Fruit fly (Drosophila melanogaster) whole organism, wandering third instar larva: ENCODE measurements around the gene CG14694.
A peak's percentile ranks its signal among the peaks of the same experiment; 100 is the strongest.

Experiments used
- Abd-B ChIP-seq: fragments of >200 bp; optimal IDR thresholded peaks from 2 replicates; lab custom pipeline; 2017; ENCODE audit warnings: missing biosample characterization, missing genetic modification characterization
- CG32264 ChIP-seq: fragments of 200-800 bp; sonication (Bioruptor generic); optimal IDR thresholded peaks from 2 replicates; lab custom pipeline; 2016; ENCODE audit warnings: missing biosample characterization, missing genetic modification characterization
- CG9705 ChIP-seq: fragments of 200-800 bp; sonication (Bioruptor generic); optimal IDR thresholded peaks from 2 replicates; lab custom pipeline; 2018; ENCODE audit warnings: missing biosample characterization, mild to moderate bottlenecking, missing genetic modification characterization
- CrebA ChIP-seq: fragments of 200-800 bp; sonication (Bioruptor generic); optimal IDR thresholded peaks from 2 replicates; lab custom pipeline; 2016; ENCODE audit warnings: missing biosample characterization, mild to moderate bottlenecking, missing genetic modification characterization, borderline replicate concordance
- Dfd ChIP-seq: fragments of >200 bp; optimal IDR thresholded peaks from 2 replicates; lab custom pipeline; 2017; ENCODE audit warnings: missing biosample characterization, missing genetic modification characterization
- Dif ChIP-seq: fragments of 200-275, 200-300 bp; sonication (Bioruptor generic); optimal IDR thresholded peaks from 2 replicates; lab custom pipeline; 2018; ENCODE audit warnings: missing biosample characterization, missing genetic modification characterization; ENCODE audit not compliant: partially characterized antibody
- GATAd ChIP-seq: sonication (Bioruptor generic); optimal IDR thresholded peaks from 2 replicates; lab custom pipeline; 2016; ENCODE audit warnings: missing biosample characterization, missing genetic modification characterization
- HLH106 ChIP-seq: fragments of 200-800 bp; optimal IDR thresholded peaks from 3 replicates; lab custom pipeline; 2019; ENCODE audit warnings: missing biosample characterization, mild to moderate bottlenecking, missing genetic modification characterization, moderate library complexity
- Hnf4 ChIP-seq: fragments of 200-800 bp; sonication (Bioruptor generic); optimal IDR thresholded peaks from 2 replicates; lab custom pipeline; 2016; ENCODE audit warnings: missing biosample characterization, mild to moderate bottlenecking, missing genetic modification characterization
- Hr78 ChIP-seq: fragments of >200 bp; optimal IDR thresholded peaks from 2 replicates; lab custom pipeline; 2017; ENCODE audit warnings: missing biosample characterization, missing genetic modification characterization
- Hr83 ChIP-seq: fragments of 200-300 bp; sonication (Bioruptor generic); optimal IDR thresholded peaks from 2 replicates; lab custom pipeline; 2016; ENCODE audit warnings: missing biosample characterization, mild to moderate bottlenecking, missing genetic modification characterization, moderate library complexity; ENCODE audit not compliant: poor library complexity, severe bottlenecking
- Jra ChIP-seq: sonication (Bioruptor generic); optimal IDR thresholded peaks from 2 replicates; lab custom pipeline; 2016; ENCODE audit warnings: missing biosample characterization, missing genetic modification characterization
- Mio ChIP-seq: sonication (Bioruptor generic); optimal IDR thresholded peaks from 2 replicates; lab custom pipeline; 2016; ENCODE audit warnings: missing biosample characterization, missing genetic modification characterization
- Myc ChIP-seq: fragments of >200 bp; optimal IDR thresholded peaks from 2 replicates; lab custom pipeline; 2017
- N ChIP-seq: fragments of >200 bp; optimal IDR thresholded peaks from 2 replicates; lab custom pipeline; 2018; ENCODE audit warnings: missing biosample characterization, missing external identifiers, missing genetic modification characterization
- OdsH ChIP-seq: fragments of 200-800 bp; sonication (Bioruptor generic); optimal IDR thresholded peaks from 2 replicates; lab custom pipeline; 2016; ENCODE audit warnings: missing biosample characterization, mild to moderate bottlenecking, missing genetic modification characterization
- Rel ChIP-seq, 2 experiments: fragments of 200-800 bp; sonication (Bioruptor generic) in 1 of 2; optimal IDR thresholded peaks; 2 replicates in 1 of 2; 3 replicates in 1 of 2; lab custom pipeline; 2016 to 2019; ENCODE audit warnings: mild to moderate bottlenecking in 2 of 2, missing biosample characterization in 2 of 2, missing genetic modification characterization in 2 of 2, moderate library complexity in 1 of 2
- Sp1 ChIP-seq: fragments of 200-800 bp; sonication (Bioruptor generic); optimal IDR thresholded peaks from 3 replicates; lab custom pipeline; 2019; ENCODE audit warnings: missing biosample characterization, mild to moderate bottlenecking, missing genetic modification characterization, moderate library complexity
- Vsx2 ChIP-seq: fragments of 200-300, 225-300 bp; sonication (Bioruptor generic); optimal IDR thresholded peaks from 2 replicates; lab custom pipeline; 2018; ENCODE audit warnings: missing biosample characterization, missing genetic modification characterization; ENCODE audit not compliant: partially characterized antibody
- br ChIP-seq: fragments of 200-800 bp; sonication (Bioruptor generic); optimal IDR thresholded peaks from 2 replicates; lab custom pipeline; 2016; ENCODE audit warnings: missing biosample characterization, missing genetic modification characterization
- dl ChIP-seq, 2 experiments: fragments of 175-275, 200-275 bp in 1 of 2; fragments of 200-275 bp in 1 of 2; sonication (Bioruptor generic); optimal IDR thresholded peaks; lab custom pipeline; 2018; ENCODE audit warnings: mild to moderate bottlenecking in 2 of 2, missing biosample characterization in 2 of 2, missing genetic modification characterization in 2 of 2, moderate library complexity in 2 of 2; ENCODE audit not compliant: partially characterized antibody in 2 of 2, insufficient read depth in 1 of 2
- dmrt93B ChIP-seq: fragments of 200-800 bp; sonication (Bioruptor generic); optimal IDR thresholded peaks from 2 replicates; lab custom pipeline; 2018; ENCODE audit warnings: missing biosample characterization, mild to moderate bottlenecking, missing genetic modification characterization
- ey ChIP-seq: fragments of 200-800 bp; sonication (Bioruptor generic); optimal IDR thresholded peaks from 2 replicates; lab custom pipeline; 2016; ENCODE audit warnings: missing biosample characterization, missing genetic modification characterization
- foxo ChIP-seq, 2 experiments: fragments of 200-800 bp; sonication (Bioruptor generic); optimal IDR thresholded peaks; 2 replicates in 1 of 2; 3 replicates in 1 of 2; lab custom pipeline; 2016 to 2017; ENCODE audit warnings: missing biosample characterization in 2 of 2, missing genetic modification characterization in 2 of 2
- fru ChIP-seq: fragments of 200-800 bp; sonication (Bioruptor generic); optimal IDR thresholded peaks from 3 replicates; lab custom pipeline; 2016; ENCODE audit warnings: missing biosample characterization, mild to moderate bottlenecking, missing genetic modification characterization
- h ChIP-seq: fragments of 200-800 bp; sonication (Bioruptor generic); optimal IDR thresholded peaks from 3 replicates; lab custom pipeline; 2016; ENCODE audit warnings: missing biosample characterization, mild to moderate bottlenecking, missing genetic modification characterization
- jim ChIP-seq: fragments of 175-275, 200-325 bp; sonication (Bioruptor generic); optimal IDR thresholded peaks from 2 replicates; lab custom pipeline; 2016; ENCODE audit warnings: missing biosample characterization, mild to moderate bottlenecking, missing genetic modification characterization
- lola ChIP-seq: fragments of >200 bp; optimal IDR thresholded peaks from 2 replicates; lab custom pipeline; 2017; ENCODE audit warnings: missing biosample characterization, missing genetic modification characterization
- pan ChIP-seq: fragments of >200 bp; optimal IDR thresholded peaks from 2 replicates; lab custom pipeline; 2017
- psq ChIP-seq: fragments of 200-800 bp; sonication (Bioruptor generic); optimal IDR thresholded peaks from 3 replicates; lab custom pipeline; 2017; ENCODE audit warnings: missing biosample characterization, mild to moderate bottlenecking, missing genetic modification characterization, moderate library complexity
- rgr ChIP-seq: fragments of 200-800 bp; sonication (Bioruptor generic); optimal IDR thresholded peaks from 3 replicates; lab custom pipeline; 2016; ENCODE audit warnings: missing biosample characterization, mild to moderate bottlenecking, missing genetic modification characterization
- sage ChIP-seq: fragments of 200-800 bp; sonication (Bioruptor generic); optimal IDR thresholded peaks from 2 replicates; lab custom pipeline; 2016; ENCODE audit warnings: missing biosample characterization, mild to moderate bottlenecking, missing genetic modification characterization
- sv ChIP-seq: fragments of 200-800 bp; sonication (Bioruptor generic); optimal IDR thresholded peaks from 3 replicates; lab custom pipeline; 2016; ENCODE audit warnings: missing biosample characterization, missing genetic modification characterization
- tai ChIP-seq: sonication (Bioruptor generic); optimal IDR thresholded peaks from 2 replicates; lab custom pipeline; 2016; ENCODE audit warnings: missing biosample characterization, missing genetic modification characterization
- usp ChIP-seq: fragments of >200 bp; optimal IDR thresholded peaks from 2 replicates; lab custom pipeline; 2017; ENCODE audit warnings: missing biosample characterization, missing genetic modification characterization
- woc ChIP-seq: sonication (Bioruptor generic); optimal IDR thresholded peaks from 2 replicates; lab custom pipeline; 2016; ENCODE audit warnings: missing biosample characterization, mild to moderate bottlenecking, missing genetic modification characterization

The CG14694 gene

dm6 chr3R:10885422-10886081 is 25.9 kb upstream of the CG14694 start, which contains the start of gene Leash:
Leash (plus strand) TSS chr3R:10885540.
- TF ChIP-seq foxo (GFP tag; optimal IDR thresholded peaks at IDR 0.05; lab: Kevin White, UChicago): no peak
- no peak for TF ChIP-seq psq (GFP tag; lab: Kevin White, UChicago)
- no peak for TF ChIP-seq CG9705 (GFP tag; lab: Kevin White, UChicago)
- peak; percentile 10 for TF ChIP-seq Sp1 (GFP tag; lab: Kevin White, UChicago)
- TF ChIP-seq OdsH (GFP tag; lab: Kevin White, UChicago): peak; percentile 13

- no peak for TF ChIP-seq Hr83 (GFP tag; lab: Kevin White, UChicago)
- TF ChIP-seq Rel (GFP tag; optimal IDR thresholded peaks at IDR 0.05; lab: Kevin White, UChicago): no peak
- TF ChIP-seq Rel (tag; optimal IDR thresholded peaks at IDR 0.05; lab: Kevin White, UChicago): peak; percentile 97
Measured at dm6 chr3R:10884678-10885421, 25.2 kb upstream of the CG14694 start, which contains the start of gene CG14696. CG14696 (minus strand) TSS chr3R:10885001.

- TF ChIP-seq dl (GFP tag; optimal IDR thresholded peaks at IDR 0.05; lab: Kevin White, UChicago; ENCODE audit: insufficient read depth in 1 of 2, partially characterized antibody in 2 of 2) (no peak), foxo (GFP tag; optimal IDR thresholded peaks at IDR 0.05; lab: Kevin White, UChicago) (peak in 1 of 2 experiments; percentile 20), woc (GFP tag; lab: Kevin White, UChicago) (no peak), Hnf4 (GFP tag; lab: Kevin White, UChicago) (no peak), dmrt93B (no peak), usp (GFP tag; lab: Kevin White, UChicago) (no peak), Hr78 (GFP tag; lab: Kevin White, UChicago) (no peak), HLH106 (tag; lab: Kevin White, UChicago) (no peak), Abd-B (GFP tag; lab: Kevin White, UChicago) (no peak), sv (GFP tag; lab: Kevin White, UChicago) (peak; percentile 0), Dif (no peak), jim (GFP tag; lab: Kevin White, UChicago) (no peak), fru (GFP tag; lab: Kevin White, UChicago) (no peak), h (GFP tag; lab: Kevin White, UChicago) (peak; percentile 18), GATAd (GFP tag; lab: Kevin White, UChicago) (no peak)
Measured at dm6 chr3R:10884031-10884677, 24.5 kb upstream of the CG14694 start.

- TF ChIP-seq Sp1 (GFP tag; lab: Kevin White, UChicago): peak; percentile 21
- TF ChIP-seq Hnf4 (GFP tag; lab: Kevin White, UChicago): peak; percentile 71
- peak; percentile 60 for TF ChIP-seq sv (GFP tag; lab: Kevin White, UChicago)
- no peak for TF ChIP-seq usp (GFP tag; lab: Kevin White, UChicago)
- TF ChIP-seq rgr (GFP tag; lab: Kevin White, UChicago): peak; percentile 52
- no peak for TF ChIP-seq CrebA (GFP tag; lab: Kevin White, UChicago)
- TF ChIP-seq N (GFP tag; lab: Kevin White, UChicago): no peak
- TF ChIP-seq Rel (GFP tag; optimal IDR thresholded peaks at IDR 0.05; lab: Kevin White, UChicago): no peak
- TF ChIP-seq Rel (tag; optimal IDR thresholded peaks at IDR 0.05; lab: Kevin White, UChicago): peak; percentile 22
- peak in 1 of 2 experiments; percentile 34 for TF ChIP-seq foxo (GFP tag; optimal IDR thresholded peaks at IDR 0.05; lab: Kevin White, UChicago)
- TF ChIP-seq Vsx2 (GFP tag; lab: Kevin White, UChicago): no peak
- TF ChIP-seq Mio (GFP tag; lab: Kevin White, UChicago): no peak
- no peak for TF ChIP-seq Dif
- TF ChIP-seq sage (GFP tag; lab: Kevin White, UChicago): no peak
- TF ChIP-seq dl (GFP tag; optimal IDR thresholded peaks at IDR 0.05; lab: Kevin White, UChicago; ENCODE audit: insufficient read depth in 1 of 2, partially characterized antibody in 2 of 2): no peak
- TF ChIP-seq tai (GFP tag; lab: Kevin White, UChicago): no peak
- peak; percentile 13 for TF ChIP-seq CG32264 (GFP tag; lab: Kevin White, UChicago)
- peak; percentile 82 for TF ChIP-seq fru (GFP tag; lab: Kevin White, UChicago)
- TF ChIP-seq CG9705 (GFP tag; lab: Kevin White, UChicago): peak; percentile 30
- TF ChIP-seq Dfd (GFP tag; lab: Kevin White, UChicago): no peak
- no peak for TF ChIP-seq pan (lab: Kevin White, UChicago)
- TF ChIP-seq jim (GFP tag; lab: Kevin White, UChicago): no peak
- TF ChIP-seq br: peak; percentile 39
- TF ChIP-seq Jra (GFP tag; lab: Kevin White, UChicago): peak; percentile 63
- peak; percentile 97 for TF ChIP-seq Myc
- TF ChIP-seq lola (GFP tag; lab: Kevin White, UChicago): no peak
- TF ChIP-seq Abd-B (GFP tag; lab: Kevin White, UChicago): no peak
- TF ChIP-seq OdsH (GFP tag; lab: Kevin White, UChicago): no peak
- TF ChIP-seq h (GFP tag; lab: Kevin White, UChicago): peak; percentile 55
- peak; percentile 52 for TF ChIP-seq ey (GFP tag; lab: Kevin White, UChicago)
- TF ChIP-seq HLH106 (tag; lab: Kevin White, UChicago): peak; percentile 57
- TF ChIP-seq dmrt93B: no peak
Measured at dm6 chr3R:10881824-10882559, 22.4 kb upstream of the CG14694 start, which contains the start of gene Tpc1. Tpc1 (minus strand) TSS chr3R:10882188.
